Fruit fly (Drosophila melanogaster): Measurements from ENCODE around the gene NLaz.

DNA sequence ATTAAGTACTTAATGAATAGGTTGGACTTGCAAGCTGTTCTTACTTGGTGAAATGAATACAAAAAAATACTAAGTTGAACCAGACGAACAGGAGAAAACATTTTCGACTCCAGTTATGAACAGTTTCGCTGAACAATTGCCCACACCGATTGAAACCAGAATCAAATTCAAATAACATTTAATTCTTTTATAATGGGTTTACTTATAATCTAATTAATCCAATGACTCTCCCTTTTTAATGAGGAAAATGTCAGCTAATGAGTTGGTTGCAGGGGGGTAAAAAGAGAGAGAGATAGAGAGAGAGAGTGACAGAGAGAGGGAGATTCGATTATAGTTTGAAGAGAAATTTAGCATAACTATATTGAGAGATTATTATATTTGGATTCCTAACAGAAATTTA is 19.6 kb downstream of the NLaz start, which contains the start of gene CG33923:
- no peak for TF ChIP-seq CG7786 (GFP tag; optimal IDR thresholded peaks at IDR 0.05)
- no peak for TF ChIP-seq sug (tag; optimal IDR thresholded peaks at IDR 0.05)
- TF ChIP-seq Mrtf (GFP tag; IDR thresholded peaks at IDR 0.05) = no peak
- TF ChIP-seq fu2 (GFP tag; optimal IDR thresholded peaks at IDR 0.05) = no peak
- TF ChIP-seq CG7372 (GFP tag; IDR thresholded peaks at IDR 0.05) = no peak
- TF ChIP-seq CG7928 (GFP tag; optimal IDR thresholded peaks at IDR 0.05) = no peak
- no peak for TF ChIP-seq tx (GFP tag; optimal IDR thresholded peaks at IDR 0.05)
- TF ChIP-seq tin (GFP tag; optimal IDR thresholded peaks at IDR 0.05) = no peak
- no peak for TF ChIP-seq CG5245 (GFP tag; optimal IDR thresholded peaks at IDR 0.05)

All from whole organism, embryonic.